Worm (Caenorhabditis elegans): ENCODE data around the gene nos-2.

- TF ChIP-seq him-1 (tag; optimal IDR thresholded peaks at IDR 0.05) (no peak), W03F9.2 (tag; optimal IDR thresholded peaks at IDR 0.05) (no peak)
Observed at ce11 chrII:7049470-7049869, 15.9 kb upstream of the nos-2 start.

Measured in whole organism, L4/young adult.